Fruit fly (Drosophila melanogaster): ENCODE data around the gene CG7110.

CG7110 gene

DNA sequence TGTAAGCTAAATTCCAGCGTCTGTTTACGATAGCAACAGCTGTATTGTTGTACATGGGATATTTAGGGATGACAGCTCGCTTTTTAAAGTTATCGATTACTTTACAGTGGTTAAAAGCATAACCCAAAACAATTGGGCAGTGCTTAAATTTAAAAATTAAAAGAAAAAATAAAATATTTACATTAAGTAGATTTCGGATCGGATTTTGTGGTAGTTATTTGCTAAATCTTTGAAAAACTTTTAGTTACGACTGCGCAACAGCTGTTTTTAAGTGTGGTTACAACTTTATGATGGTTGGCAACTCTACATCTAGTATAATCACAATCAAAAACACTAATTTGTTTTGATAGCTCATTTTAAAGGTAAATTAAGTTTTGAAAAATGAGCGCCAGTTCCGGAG lies 11.5 kb upstream of the CG7110 start, which contains the start of the genes Ing5 and CG7099 (continued):
- TF ChIP-seq CG5953 (GFP tag; IDR thresholded peaks at IDR 0.05) (peak; percentile 92), CG12391 (tag; optimal IDR thresholded peaks at IDR 0.05) (peak; percentile 98), CG7928 (GFP tag; optimal IDR thresholded peaks at IDR 0.05) (peak; percentile 77), bowl (GFP tag; IDR thresholded peaks at IDR 0.05) (peak; percentile 87), CG3838 (GFP tag; optimal IDR thresholded peaks at IDR 0.05) (peak; percentile 87), CG11504 (tag; optimal IDR thresholded peaks at IDR 0.05) (peak; percentile 94), CG43689 (GFP tag; IDR thresholded peaks at IDR 0.05) (peak; percentile 91), CG6813 (GFP tag; optimal IDR thresholded peaks at IDR 0.05) (peak; percentile 88), E2f2 (GFP tag; IDR thresholded peaks at IDR 0.05) (peak; percentile 81), Lhr (GFP tag; optimal IDR thresholded peaks at IDR 0.05) (peak; percentile 88), wek (GFP tag; optimal IDR thresholded peaks at IDR 0.05) (peak; percentile 74), ttk (GFP tag; IDR thresholded peaks at IDR 0.05) (peak; percentile 95), D (optimal IDR thresholded peaks at IDR 0.05) (no peak), D (GFP tag; optimal IDR thresholded peaks at IDR 0.05) (peak; percentile 91), scrt (GFP tag; optimal IDR thresholded peaks at IDR 0.05) (peak; percentile 92), pzg (GFP tag; optimal IDR thresholded peaks at IDR 0.05) (peak; percentile 57), CG12769 (tag; optimal IDR thresholded peaks at IDR 0.05) (no peak), Nf-YA (GFP tag; IDR thresholded peaks at IDR 0.05) (peak; percentile 89), mam (GFP tag; optimal IDR thresholded peaks at IDR 0.05) (peak; percentile 94), Ets65A (GFP tag) (peak; percentile 98), Drgx (GFP tag; IDR thresholded peaks at IDR 0.05) (peak; percentile 88), hth (optimal IDR thresholded peaks at IDR 0.05) (no peak), CG18476 (GFP tag; optimal IDR thresholded peaks at IDR 0.05) (peak; percentile 95), Rfx (GFP tag; IDR thresholded peaks at IDR 0.05) (peak; percentile 98), bigmax (GFP tag; optimal IDR thresholded peaks at IDR 0.05) (peak; percentile 75), CG34224 (GFP tag; IDR thresholded peaks at IDR 0.05; ENCODE audit: partially characterized antibody) (peak; percentile 58; the same call in 2 of the 3 replicates), ken (GFP tag; IDR thresholded peaks at IDR 0.05) (peak; percentile 97), CG14860 (GFP tag; IDR thresholded peaks at IDR 0.05; ENCODE audit: partially characterized antibody) (peak; percentile 62; the same call in 2 of the 3 replicates), CG4820 (GFP tag; optimal IDR thresholded peaks at IDR 0.05) (peak; percentile 94), CG6689 (GFP tag; IDR thresholded peaks at IDR 0.05) (peak; percentile 96), gsb-n (tag; optimal IDR thresholded peaks at IDR 0.05) (peak; percentile 94), CG31224 (GFP tag; IDR thresholded peaks at IDR 0.05) (peak; percentile 93), org-1 (GFP tag; optimal IDR thresholded peaks at IDR 0.05) (peak; percentile 84), Poxn (GFP tag; IDR thresholded peaks at IDR 0.05) (peak; percentile 90), HHEX (GFP tag; optimal IDR thresholded peaks at IDR 0.05) (peak; percentile 95), zf30C (GFP tag; optimal IDR thresholded peaks at IDR 0.05) (no peak), Hsf (GFP tag; optimal IDR thresholded peaks at IDR 0.05) (peak; percentile 97), NK7.1 (GFP tag; optimal IDR thresholded peaks at IDR 0.05) (peak; percentile 59), ems (GFP tag; optimal IDR thresholded peaks at IDR 0.05) (peak; percentile 95), pb (GFP tag; optimal IDR thresholded peaks at IDR 0.05) (peak; percentile 67), grn (GFP tag; optimal IDR thresholded peaks at IDR 0.05) (no peak), nerfin-2 (GFP tag; IDR thresholded peaks at IDR 0.05; ENCODE audit: partially characterized antibody) (peak; percentile 71), CG2116 (GFP tag; optimal IDR thresholded peaks at IDR 0.05) (peak; percentile 89), Doc2 (GFP tag; IDR thresholded peaks at IDR 0.05) (peak; percentile 91), slp2 (GFP tag; optimal IDR thresholded peaks at IDR 0.05) (peak; percentile 86), C15 (GFP tag; IDR thresholded peaks at IDR 0.05) (peak; percentile 94), stc (GFP tag; IDR thresholded peaks at IDR 0.05) (peak; percentile 94), tin (GFP tag; optimal IDR thresholded peaks at IDR 0.05) (peak; percentile 97), Eip74EF (GFP tag; optimal IDR thresholded peaks at IDR 0.05) (no peak), unpg (GFP tag; optimal IDR thresholded peaks at IDR 0.05) (peak; percentile 97), ac (GFP tag; optimal IDR thresholded peaks at IDR 0.05) (peak; percentile 82), sug (tag; optimal IDR thresholded peaks at IDR 0.05) (peak; percentile 96)
